Worm (Caenorhabditis elegans): ENCODE results near the gene W08A12.2.

The W08A12.2 gene

ce11 chrV:3678513-3678912 lies 7.2 kb downstream of the W08A12.2 start:
- TF ChIP-seq aha-1 (tag) (peak; percentile 51), unc-62 (GFP tag; optimal IDR thresholded peaks at IDR 0.05 in 1 of 2) (peak in 1 of 2 experiments; percentile 71), unc-62 (tag; optimal IDR thresholded peaks at IDR 0.05) (no peak), mxl-2 (GFP tag; conservative IDR thresholded peaks at IDR 0.05) (no peak)

DNA sequence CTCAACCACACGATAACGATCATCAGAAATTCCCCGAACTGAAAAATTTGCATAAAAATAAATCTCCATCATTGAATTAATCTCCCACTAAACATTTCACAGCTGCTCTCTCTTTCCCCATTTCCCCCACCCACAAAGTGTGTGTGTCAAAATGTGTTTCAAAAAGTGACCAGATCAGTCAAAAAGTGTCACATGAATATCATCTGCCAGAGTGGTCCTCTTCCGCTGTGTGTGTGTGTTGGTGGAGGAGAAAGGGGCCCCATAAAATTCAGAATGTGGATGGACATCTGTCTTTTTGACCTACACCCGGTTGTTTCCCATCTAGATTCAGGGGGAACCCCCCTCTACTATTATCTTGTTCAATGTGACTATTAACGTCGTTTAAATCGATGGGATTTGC lies 8.5 kb downstream of the W08A12.2 start:
- no peak for TF ChIP-seq Y48G9A.11 (GFP tag; IDR thresholded peaks at IDR 0.05)
- no peak for TF ChIP-seq dpl-1 (GFP tag; optimal IDR thresholded peaks at IDR 0.05)
- no peak for TF ChIP-seq jun-1 (tag; optimal IDR thresholded peaks at IDR 0.05)
- no peak for TF ChIP-seq ceh-62 (tag; optimal IDR thresholded peaks at IDR 0.05)
- no peak for TF ChIP-seq mdt-29 (GFP tag; IDR thresholded peaks at IDR 0.05)
- no peak for TF ChIP-seq zip-2 (tag; optimal IDR thresholded peaks at IDR 0.05)
- peak; percentile 41 for TF ChIP-seq hlh-11 (tag; optimal IDR thresholded peaks at IDR 0.05)
- no peak for TF ChIP-seq nhr-77 (tag; optimal IDR thresholded peaks at IDR 0.05)
- no peak for TF ChIP-seq pha-4 (GFP tag; IDR thresholded peaks at IDR 0.05)
- TF ChIP-seq pha-4 (tag; optimal IDR thresholded peaks at IDR 0.05) = no peak
- TF ChIP-seq nhr-11 (tag; optimal IDR thresholded peaks at IDR 0.05) = peak; percentile 16
- TF ChIP-seq nhr-41 (GFP tag; IDR thresholded peaks at IDR 0.05) = no peak
- no peak for TF ChIP-seq mep-1 (tag; optimal IDR thresholded peaks at IDR 0.05)
- TF ChIP-seq php-3 (GFP tag; IDR thresholded peaks at IDR 0.05) = no peak
- TF ChIP-seq vab-7 (GFP tag; IDR thresholded peaks at IDR 0.05) = no peak
- TF ChIP-seq ztf-7 (tag; optimal IDR thresholded peaks at IDR 0.05) = no peak
- peak; percentile 45 for TF ChIP-seq hlh-30 (tag; optimal IDR thresholded peaks at IDR 0.05; ENCODE audit: insufficient read depth)
- no peak for TF ChIP-seq rbr-2 (tag; optimal IDR thresholded peaks at IDR 0.05)
- no peak for TF ChIP-seq spr-1 (tag; optimal IDR thresholded peaks at IDR 0.05)
- no peak for TF ChIP-seq pqm-1 (tag; optimal IDR thresholded peaks at IDR 0.05)
- no peak for TF ChIP-seq ztf-11 (tag; optimal IDR thresholded peaks at IDR 0.05)
- TF ChIP-seq unc-130 (GFP tag; optimal IDR thresholded peaks at IDR 0.05) = no peak
- TF ChIP-seq nhr-28 (tag; optimal IDR thresholded peaks at IDR 0.05) = no peak
- TF ChIP-seq lin-1 (GFP tag; IDR thresholded peaks at IDR 0.05) = no peak
- TF ChIP-seq nhr-25 (tag; optimal IDR thresholded peaks at IDR 0.05; ENCODE audit: borderline replicate concordance, insufficient read depth) = no peak
- no peak for TF ChIP-seq nhr-102 (tag; optimal IDR thresholded peaks at IDR 0.05)
- TF ChIP-seq aha-1 (tag) = no peak

- TF ChIP-seq madf-9 (GFP tag; conservative IDR thresholded peaks at IDR 0.05) = no peak
- peak; percentile 27 for TF ChIP-seq aha-1 (tag)
- TF ChIP-seq attf-4 (tag; optimal IDR thresholded peaks at IDR 0.05) = no peak
- TF ChIP-seq daf-16 (GFP tag; optimal IDR thresholded peaks at IDR 0.05) = no peak
- peak; percentile 56 for TF ChIP-seq daf-16 (tag; optimal IDR thresholded peaks at IDR 0.05)
These were observed 12.6 kb downstream of the W08A12.2 start, which contains the start of gene pals-33 for ce11 chrV:3673080-3673479. Gene pals-33, plus strand, starts transcription at chrV:3673380.

DNA sequence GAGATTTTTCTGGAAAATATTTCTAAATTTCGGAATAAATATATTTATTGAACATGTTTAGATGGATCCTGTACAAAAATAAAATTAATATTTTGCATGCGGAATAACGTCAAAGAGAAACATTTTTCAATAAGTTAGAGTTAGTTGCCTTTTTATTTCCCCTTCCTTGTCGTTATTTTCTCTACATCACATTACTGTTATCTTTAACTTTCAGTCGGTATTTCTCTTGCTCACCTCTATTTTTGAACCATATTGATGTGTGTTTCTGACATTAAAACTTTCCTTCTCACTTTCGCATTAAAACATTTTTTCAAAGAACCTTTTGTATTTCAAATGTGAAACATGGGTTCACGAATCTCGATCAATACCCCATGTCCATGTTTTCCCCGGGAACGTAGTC lies 15.2 kb downstream of the W08A12.2 start, which contains the start of gene Y39H10B.3:
Y39H10B.3 (plus strand) TSS at position 301 of the 400 bp plus-strand sequence.
- TF ChIP-seq daf-8 (GFP tag; IDR thresholded peaks at IDR 0.05) (no peak), sdz-12 (GFP tag; optimal IDR thresholded peaks at IDR 0.05) (no peak), ceh-28 (tag; optimal IDR thresholded peaks at IDR 0.05) (no peak)

- TF ChIP-seq jun-1 (tag; optimal IDR thresholded peaks at IDR 0.05) (no peak), hlh-11 (tag; optimal IDR thresholded peaks at IDR 0.05) (no peak), ceh-32 (tag; optimal IDR thresholded peaks at IDR 0.05; ENCODE audit: poor library complexity) (no peak), nhr-237 (tag; optimal IDR thresholded peaks at IDR 0.05) (no peak), arid-1 (GFP tag; conservative IDR thresholded peaks at IDR 0.05) (no peak), lin-39 (tag; optimal IDR thresholded peaks at IDR 0.05) (no peak), T26A8.4 (GFP tag; IDR thresholded peaks at IDR 0.05) (no peak), daf-16 (GFP tag; optimal IDR thresholded peaks at IDR 0.05) (no peak), daf-16 (tag; optimal IDR thresholded peaks at IDR 0.05) (peak; percentile 42), pha-4 (GFP tag; IDR thresholded peaks at IDR 0.05) (no peak), pha-4 (tag; optimal IDR thresholded peaks at IDR 0.05) (no peak)
These were observed 17.2 kb downstream of the W08A12.2 start, which contains the start of gene Y39H10B.2 for ce11 chrV:3668464-3668863. Gene Y39H10B.2, plus strand, starts transcription at chrV:3668764.
